Worm (Caenorhabditis elegans) whole organism, midembryonic: Measurements from ENCODE around the gene F08D12.7.

Source experiments
- T22C8.4 ChIP-seq: fragments of 200-800 bp; sonication (Bioruptor generic); IDR thresholded peaks from 2 replicates; pipeline ENCODE4 v1.3.6; 2022; ENCODE audit warnings: missing genetic modification characterization, missing compliant biosample characterization
- flt-1 ChIP-seq: fragments of 200-800 bp; sonication (Bioruptor generic); IDR thresholded peaks from 2 replicates; pipeline ENCODE4 v1.3.6; 2022; ENCODE audit warnings: missing genetic modification characterization, missing compliant biosample characterization
- klf-2 ChIP-seq: fragments of 200-800 bp; sonication (Bioruptor generic); conservative IDR thresholded peaks from 2 replicates; pipeline ENCODE4 v1.3.6; 2022; ENCODE audit warnings: missing genetic modification reagents, missing genetic modification characterization, missing compliant biosample characterization
- ztf-23 ChIP-seq: fragments of 200-800 bp; sonication (Bioruptor generic); IDR thresholded peaks from 2 replicates; pipeline ENCODE4 v1.3.6; 2022; ENCODE audit warnings: missing genetic modification reagents, missing genetic modification characterization, missing compliant biosample characterization
- ztf-29 ChIP-seq: fragments of 200-800 bp; sonication (Bioruptor generic); IDR thresholded peaks from 2 replicates; pipeline ENCODE4 v1.3.6; 2022; ENCODE audit warnings: missing genetic modification reagents, missing genetic modification characterization, missing compliant biosample characterization

ce11 chrII:2762108-2762507 lies 6.8 kb downstream of the F08D12.7 start, which contains the start of gene fbxb-106:
- TF ChIP-seq flt-1 (GFP tag; lab: Robert Waterston, UW) (no peak), ztf-29 (no peak), klf-2 (no peak), T22C8.4 (GFP tag; lab: Robert Waterston, UW) (no peak), ztf-23 (GFP tag; lab: Robert Waterston, UW) (no peak)
